Worm (Caenorhabditis elegans) whole organism, L4 larva: ENCODE measurements around the gene ZK287.9.

ENCODE experiments used
- F26F4.8 ChIP-seq: fragments of 200-800 bp; sonication (Bioruptor generic); conservative IDR thresholded peaks from 2 replicates; pipeline ENCODE4 v1.3.6; 2022; ENCODE audit warnings: missing genetic modification characterization, missing compliant biosample characterization
- aly-2 ChIP-seq: sonication (generic microtip); optimal IDR thresholded peaks from 2 replicates; lab custom pipeline; 2018; ENCODE audit warnings: missing biosample characterization, missing genetic modification characterization
- ama-1 ChIP-seq: fragments of 150-350 bp; optimal IDR thresholded peaks from 2 replicates; lab custom pipeline; 2014; ENCODE audit warnings: inconsistent platforms, mixed read lengths
- ceh-28 ChIP-seq: fragments of 150-350 bp; optimal IDR thresholded peaks from 2 replicates; lab custom pipeline; 2014; ENCODE audit warnings: missing biosample characterization, missing genetic modification reagents, missing genetic modification characterization
- ceh-82 ChIP-seq: sonication (generic microtip); optimal IDR thresholded peaks from 2 replicates; lab custom pipeline; 2017; ENCODE audit warnings: missing biosample characterization, missing genetic modification characterization
- dmd-9 ChIP-seq: fragments of 200-800 bp; sonication (Bioruptor generic); IDR thresholded peaks from 2 replicates; pipeline ENCODE4 v1.3.6; 2022; ENCODE audit warnings: missing genetic modification reagents, missing genetic modification characterization, missing compliant biosample characterization
- dpl-1 ChIP-seq: fragments of 150-350 bp; optimal IDR thresholded peaks from 2 replicates; lab custom pipeline; 2014; ENCODE audit warnings: missing biosample characterization, missing genetic modification reagents, missing genetic modification characterization
- egl-27 ChIP-seq: sonication (generic microtip); optimal IDR thresholded peaks from 3 replicates; lab custom pipeline; 2017; ENCODE audit warnings: missing biosample characterization, missing genetic modification reagents, missing genetic modification characterization
- nhr-25 ChIP-seq: sonication (generic microtip); optimal IDR thresholded peaks from 2 replicates; lab custom pipeline; 2017; ENCODE audit warnings: missing genetic modification characterization, mild to moderate bottlenecking, missing compliant biosample characterization, antibody characterized with exemption, moderate library complexity, borderline replicate concordance; ENCODE audit not compliant: insufficient read depth
- nhr-76 ChIP-seq: fragments of 150-350 bp; optimal IDR thresholded peaks from 2 replicates; lab custom pipeline; 2014; ENCODE audit warnings: missing biosample characterization, missing genetic modification characterization
- spr-3 ChIP-seq: fragments of 200-800 bp; sonication (Bioruptor generic); optimal IDR thresholded peaks from 2 replicates; lab custom pipeline; 2018; ENCODE audit warnings: mild to moderate bottlenecking, missing genetic modification characterization, missing compliant biosample characterization
- zag-1 ChIP-seq: fragments of 150-350 bp; optimal IDR thresholded peaks from 2 replicates; lab custom pipeline; 2014; ENCODE audit warnings: missing biosample characterization, missing genetic modification characterization

ce11 chrV:9709747-9710146 is 30.6 kb downstream of the ZK287.9 start, which contains the start of gene tag-120:
- TF ChIP-seq F26F4.8 (GFP tag; lab: Robert Waterston, UW) = no peak
- TF ChIP-seq ceh-28 (tag; lab: Kevin White, UChicago) = no peak
- no peak for TF ChIP-seq ceh-82 (tag; lab: Kevin White, UChicago)
- no peak for TF ChIP-seq nhr-76 (tag; lab: Kevin White, UChicago)
- TF ChIP-seq ama-1 (lab: Kevin White, UChicago) = no peak
- TF ChIP-seq nhr-25 (tag; lab: Kevin White, UChicago) = no peak
- TF ChIP-seq dpl-1 = no peak
- TF ChIP-seq spr-3 = no peak
- TF ChIP-seq aly-2 (tag; lab: Kevin White, UChicago) = no peak
- no peak for TF ChIP-seq egl-27 (tag; lab: Kevin White, UChicago)
- TF ChIP-seq dmd-9 (GFP tag; lab: Robert Waterston, UW) = no peak
- TF ChIP-seq zag-1 (tag; lab: Kevin White, UChicago) = no peak
